Worm (Caenorhabditis elegans) whole organism, young adult: ENCODE measurements around the gene oac-42.
A peak's percentile ranks its signal among the peaks of the same experiment; 100 is the strongest.

Experiments used
- B0336.3 ChIP-seq: fragments of 200-800 bp; sonication (Bioruptor generic); IDR thresholded peaks from 2 replicates; pipeline ENCODE4 v1.3.6; 2022; ENCODE audit warnings: missing genetic modification characterization, missing compliant biosample characterization
- F39B2.1 ChIP-seq: fragments of 200-800 bp; sonication (Bioruptor generic); IDR thresholded peaks from 2 replicates; pipeline ENCODE4 v1.3.6; 2022; ENCODE audit warnings: missing genetic modification reagents, missing genetic modification characterization, missing compliant biosample characterization
- F52B5.7 ChIP-seq: sonication (generic microtip); optimal IDR thresholded peaks from 2 replicates; lab custom pipeline; 2016; ENCODE audit warnings: mild to moderate bottlenecking, missing genetic modification characterization, missing compliant biosample characterization
- F55B11.4 ChIP-seq: sonication (generic microtip); optimal IDR thresholded peaks from 2 replicates; lab custom pipeline; 2016; ENCODE audit warnings: missing compliant biosample characterization, missing genetic modification characterization, borderline replicate concordance; ENCODE audit not compliant: insufficient read depth
- F57A8.1 ChIP-seq: fragments of 200-800 bp; sonication (Bioruptor generic); optimal IDR thresholded peaks from 2 replicates; lab custom pipeline; 2018; ENCODE audit warnings: mild to moderate bottlenecking, missing genetic modification characterization, moderate library complexity, missing compliant biosample characterization
- T07F8.4 ChIP-seq: sonication (generic microtip); optimal IDR thresholded peaks from 2 replicates; lab custom pipeline; 2016; ENCODE audit warnings: mild to moderate bottlenecking, missing genetic modification characterization, moderate library complexity, missing compliant biosample characterization
- T26A5.8 ChIP-seq: sonication (generic microtip); optimal IDR thresholded peaks from 2 replicates; lab custom pipeline; 2016; ENCODE audit warnings: missing genetic modification characterization, missing compliant biosample characterization
- Y53G8AR.9 ChIP-seq: fragments of 200-800 bp; sonication (Bioruptor generic); conservative IDR thresholded peaks from 2 replicates; pipeline ENCODE4 v1.3.6; 2022; ENCODE audit warnings: missing genetic modification reagents, missing genetic modification characterization, missing compliant biosample characterization
- Y79H2A.3 ChIP-seq: fragments of 200-800 bp; sonication (Bioruptor generic); conservative IDR thresholded peaks from 2 replicates; pipeline ENCODE4 v1.3.6; 2022; ENCODE audit warnings: missing genetic modification reagents, missing genetic modification characterization, missing compliant biosample characterization
- aptf-3 ChIP-seq: fragments of 200-800 bp; sonication (Bioruptor generic); IDR thresholded peaks from 2 replicates; pipeline ENCODE4 v1.3.6; 2022; ENCODE audit warnings: missing genetic modification characterization, missing compliant biosample characterization
- atf-7 ChIP-seq: sonication (generic microtip); optimal IDR thresholded peaks from 2 replicates; lab custom pipeline; 2017; ENCODE audit warnings: mild to moderate bottlenecking, missing genetic modification characterization, missing compliant biosample characterization
- athp-1 ChIP-seq: sonication (generic microtip); optimal IDR thresholded peaks from 2 replicates; lab custom pipeline; 2017; ENCODE audit warnings: mild to moderate bottlenecking, missing genetic modification characterization, missing compliant biosample characterization
- attf-5 ChIP-seq: fragments of 200-800 bp; sonication (Bioruptor generic); optimal IDR thresholded peaks from 2 replicates; lab custom pipeline; 2018; ENCODE audit warnings: mild to moderate bottlenecking, missing genetic modification characterization, missing compliant biosample characterization
- attf-6 ChIP-seq: fragments of 200-800 bp; sonication (Bioruptor generic); IDR thresholded peaks from 2 replicates; pipeline ENCODE4 v1.3.6; 2022; ENCODE audit warnings: missing genetic modification reagents, missing genetic modification characterization, missing compliant biosample characterization
- bed-1 ChIP-seq: fragments of 200-800 bp; sonication (Bioruptor generic); IDR thresholded peaks from 2 replicates; pipeline ENCODE4 v1.3.6; 2022; ENCODE audit warnings: missing genetic modification reagents, missing genetic modification characterization, missing compliant biosample characterization
- bed-2 ChIP-seq: fragments of 200-800 bp; sonication (Bioruptor generic); IDR thresholded peaks from 2 replicates; pipeline ENCODE4 v1.3.6; 2022; ENCODE audit warnings: missing genetic modification reagents, missing genetic modification characterization, missing compliant biosample characterization
- cebp-1 ChIP-seq, 2 experiments: fragments of 200-800 bp in 1 of 2; sonication (Bioruptor generic) in 1 of 2; sonication (generic microtip) in 1 of 2; IDR thresholded peaks in 1 of 2; optimal IDR thresholded peaks in 1 of 2; 2 replicates each; pipeline versions ENCODE4 v1.3.6 to Lab custom; 2017 to 2022; ENCODE audit warnings: missing compliant biosample characterization in 2 of 2, missing genetic modification characterization in 2 of 2, mild to moderate bottlenecking in 1 of 2, missing genetic modification reagents in 1 of 2, moderate library complexity in 1 of 2
- cebp-2 ChIP-seq: fragments of 200-800 bp; sonication (Bioruptor generic); IDR thresholded peaks from 2 replicates; pipeline ENCODE4 v1.3.6; 2022; ENCODE audit warnings: missing genetic modification characterization, missing compliant biosample characterization
- efl-1 ChIP-seq: fragments of 150-350 bp; optimal IDR thresholded peaks from 2 replicates; lab custom pipeline; 2014; ENCODE audit warnings: missing biosample characterization, missing genetic modification reagents, missing genetic modification characterization
- ekl-4 ChIP-seq: fragments of 200-800 bp; sonication (Bioruptor generic); IDR thresholded peaks from 2 replicates; pipeline ENCODE4 v1.3.6; 2022; ENCODE audit warnings: missing genetic modification reagents, missing genetic modification characterization, missing compliant biosample characterization
- lin-26 ChIP-seq: fragments of 200-800 bp; sonication (Bioruptor generic); IDR thresholded peaks from 2 replicates; pipeline ENCODE4 v1.3.6; 2022; ENCODE audit warnings: missing genetic modification reagents, missing genetic modification characterization, missing compliant biosample characterization
- lin-54 ChIP-seq: fragments of 200-800 bp; sonication (Bioruptor generic); optimal IDR thresholded peaks from 2 replicates; lab custom pipeline; 2018; ENCODE audit warnings: mild to moderate bottlenecking, missing genetic modification characterization, missing compliant biosample characterization
- lsl-1 ChIP-seq: fragments of 200-800 bp; sonication (Bioruptor generic); optimal IDR thresholded peaks from 2 replicates; lab custom pipeline; 2018; ENCODE audit warnings: mild to moderate bottlenecking, missing genetic modification characterization, moderate library complexity, missing compliant biosample characterization
- madf-6 ChIP-seq: fragments of 200-800 bp; sonication (Bioruptor generic); IDR thresholded peaks from 2 replicates; pipeline ENCODE4 v1.3.6; 2022; ENCODE audit warnings: missing genetic modification reagents, missing genetic modification characterization, missing compliant biosample characterization
- mcd-1 ChIP-seq: fragments of 200-800 bp; sonication (Bioruptor generic); IDR thresholded peaks from 2 replicates; pipeline ENCODE4 v1.3.6; 2022; ENCODE audit warnings: missing genetic modification reagents, missing genetic modification characterization, missing compliant biosample characterization
- nfya-1 ChIP-seq: sonication (generic microtip); optimal IDR thresholded peaks from 2 replicates; lab custom pipeline; 2017; ENCODE audit warnings: antibody characterized with exemption, missing compliant biosample characterization, missing genetic modification characterization, borderline replicate concordance; ENCODE audit not compliant: insufficient read depth
- nhr-27 ChIP-seq: fragments of 200-800 bp; sonication (Bioruptor generic); optimal IDR thresholded peaks from 2 replicates; lab custom pipeline; 2018; ENCODE audit warnings: mild to moderate bottlenecking, missing genetic modification characterization, moderate library complexity, missing compliant biosample characterization
- nhr-80 ChIP-seq: sonication (generic microtip); optimal IDR thresholded peaks from 2 replicates; lab custom pipeline; 2016; ENCODE audit warnings: missing genetic modification characterization, missing compliant biosample characterization
- nhr-90 ChIP-seq: sonication (generic microtip); optimal IDR thresholded peaks from 2 replicates; lab custom pipeline; 2016; ENCODE audit warnings: missing genotype, mild to moderate bottlenecking, missing genetic modification characterization, missing compliant biosample characterization
- pbrm-1 ChIP-seq: fragments of 200-800 bp; sonication (Bioruptor generic); IDR thresholded peaks from 2 replicates; pipeline ENCODE4 v1.3.6; 2022; ENCODE audit warnings: missing genetic modification reagents, missing genetic modification characterization, missing compliant biosample characterization
- pha-4 ChIP-seq: fragments of 150-350 bp; sonication (generic microtip); optimal IDR thresholded peaks from 2 replicates; lab custom pipeline; 2014; ENCODE audit warnings: missing biosample characterization, missing genetic modification reagents, missing genetic modification characterization
- rcor-1 ChIP-seq: fragments of 200-800 bp; sonication (Bioruptor generic); IDR thresholded peaks from 2 replicates; pipeline ENCODE4 v1.3.6; 2022; ENCODE audit warnings: missing genetic modification reagents, missing genetic modification characterization, missing compliant biosample characterization
- snpc-3.4 ChIP-seq: sonication (generic microtip); optimal IDR thresholded peaks from 2 replicates; lab custom pipeline; 2017; ENCODE audit warnings: missing genetic modification characterization, mild to moderate bottlenecking, missing compliant biosample characterization, antibody characterized with exemption, moderate library complexity, missing genotype, missing genetic modification reagents
- snpc-4 ChIP-seq, 5 experiments: fragments of 150-350 bp in 1 of 5; sonication (generic microtip) in 4 of 5; optimal IDR thresholded peaks; 2 replicates each; lab custom pipeline; 2014 to 2018; ENCODE audit warnings: missing genetic modification characterization in 5 of 5, missing biosample characterization in 3 of 5, antibody characterized with exemption in 2 of 5, mild to moderate bottlenecking in 2 of 5, missing compliant biosample characterization in 2 of 5, missing genotype in 2 of 5, moderate library complexity in 2 of 5, missing genetic modification reagents in 1 of 5
- tbp1 ChIP-seq: fragments of 200-800 bp; sonication (Bioruptor generic); optimal IDR thresholded peaks from 2 replicates; lab custom pipeline; 2018; ENCODE audit warnings: mild to moderate bottlenecking, missing genetic modification characterization, missing compliant biosample characterization
- ztf-22 ChIP-seq: fragments of 200-800 bp; sonication (Bioruptor generic); optimal IDR thresholded peaks from 2 replicates; lab custom pipeline; 2018; ENCODE audit warnings: mild to moderate bottlenecking, missing genetic modification characterization, moderate library complexity, missing compliant biosample characterization
- ztf-28 ChIP-seq: fragments of 200-800 bp; sonication (Bioruptor generic); IDR thresholded peaks from 2 replicates; pipeline ENCODE4 v1.3.6; 2022; ENCODE audit warnings: missing genetic modification reagents, missing genetic modification characterization, missing compliant biosample characterization

Gene oac-42

DNA sequence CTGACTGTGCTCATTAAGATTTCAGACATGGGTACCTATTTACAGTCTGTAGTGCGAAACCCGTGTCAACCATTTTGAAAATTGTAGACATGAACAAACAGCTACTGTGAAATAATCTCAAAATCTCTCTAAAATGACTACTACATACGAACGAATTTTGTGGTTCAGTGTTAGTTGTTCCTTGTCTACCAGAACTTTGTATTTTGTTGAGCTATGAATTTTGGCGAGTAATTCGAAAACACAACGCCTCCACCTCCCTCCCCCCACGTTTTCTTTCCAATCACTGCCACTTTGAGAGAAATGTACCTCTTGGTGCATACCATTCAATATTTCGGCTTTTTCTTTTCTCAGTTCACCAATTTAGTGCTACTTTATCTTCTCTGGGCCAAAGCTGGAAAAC is 8.1 kb upstream of the oac-42 start, which contains the start of gene T06C12.11:
Gene T06C12.11, plus strand, starts transcription at position 301 of the 400 bp plus-strand sequence.
- no peak for TF ChIP-seq B0336.3 (GFP tag; lab: Robert Waterston, UW)
- TF ChIP-seq aptf-3 (GFP tag; lab: Robert Waterston, UW) = no peak
- no peak for TF ChIP-seq nfya-1 (tag; lab: Kevin White, UChicago)
- no peak for TF ChIP-seq pha-4
- no peak for TF ChIP-seq F52B5.7 (tag; lab: Kevin White, UChicago)
- TF ChIP-seq attf-5 = no peak
- TF ChIP-seq efl-1 (GFP tag; lab: Kevin White, UChicago) = no peak
- no peak for TF ChIP-seq pbrm-1
- no peak for TF ChIP-seq lsl-1 (GFP tag; lab: Kevin White, UChicago)
- TF ChIP-seq snpc-4 (GFP tag; optimal IDR thresholded peaks at IDR 0.05; lab: Kevin White, UChicago) = no peak
- TF ChIP-seq snpc-4 (tag; optimal IDR thresholded peaks at IDR 0.05; lab: Kevin White, UChicago) = no peak
- no peak for TF ChIP-seq F39B2.1 (GFP tag; lab: Robert Waterston, UW)
- no peak for TF ChIP-seq attf-6 (GFP tag; lab: Robert Waterston, UW)
- no peak for TF ChIP-seq atf-7 (tag; lab: Kevin White, UChicago)
- TF ChIP-seq T26A5.8 (tag; lab: Kevin White, UChicago) = no peak
- TF ChIP-seq snpc-3.4 (tag; lab: Kevin White, UChicago) = no peak
- no peak for TF ChIP-seq madf-6 (GFP tag; lab: Robert Waterston, UW)
- no peak for TF ChIP-seq nhr-90
- no peak for TF ChIP-seq ztf-22
- TF ChIP-seq nhr-27 (tag; lab: Kevin White, UChicago) = no peak

DNA sequence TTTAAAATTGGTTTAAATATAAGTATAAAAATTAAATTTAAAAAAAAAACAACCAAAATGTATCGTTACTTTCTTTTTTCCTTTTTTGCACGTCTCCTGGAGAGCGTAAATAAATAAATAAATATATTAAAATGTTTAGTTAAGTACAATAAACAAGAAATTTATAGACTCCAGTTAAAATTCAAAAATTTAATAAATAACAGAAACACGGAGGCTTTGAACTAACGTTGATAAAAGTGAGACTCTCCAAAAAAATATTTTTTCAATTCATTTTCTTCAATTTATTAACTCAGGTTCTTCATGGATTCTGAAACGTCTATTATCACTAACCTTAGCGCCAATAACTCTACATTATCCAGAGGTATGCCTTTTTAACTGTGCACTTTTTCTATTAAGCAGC is 7.2 kb upstream of the oac-42 start, which contains the start of gene T06C12.12:
Gene T06C12.12, plus strand, starts transcription at position 301 of the 400 bp plus-strand sequence.
- TF ChIP-seq Y53G8AR.9 (GFP tag; lab: Robert Waterston, UW) (no peak), F55B11.4 (no peak), cebp-1 (GFP tag; IDR thresholded peaks at IDR 0.05; lab: Robert Waterston, UW) (no peak), cebp-1 (tag; optimal IDR thresholded peaks at IDR 0.05; lab: Kevin White, UChicago) (no peak), bed-2 (GFP tag; lab: Robert Waterston, UW) (no peak), ekl-4 (GFP tag; lab: Robert Waterston, UW) (no peak), lin-54 (GFP tag; lab: Kevin White, UChicago) (no peak), cebp-2 (no peak)

DNA sequence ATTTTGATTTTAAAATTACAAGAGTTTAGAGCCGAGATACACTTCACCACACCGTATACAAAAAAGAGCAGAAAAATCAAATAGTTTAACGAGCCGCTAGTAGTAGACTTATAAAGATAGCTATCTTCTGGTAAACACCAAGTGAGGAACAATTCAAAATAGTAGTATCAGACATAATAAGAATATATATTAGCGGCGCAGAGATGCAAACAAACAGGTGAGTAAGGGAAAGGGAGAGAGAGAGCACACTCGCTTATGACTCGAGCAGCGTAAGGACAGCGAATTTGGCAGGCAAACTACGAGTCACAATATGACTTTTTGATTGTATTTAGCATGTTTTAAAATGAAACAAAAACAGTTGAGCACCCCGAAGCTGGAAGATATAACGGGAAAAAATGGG is 6.7 kb upstream of the oac-42 start:
- TF ChIP-seq nhr-80 (peak; percentile 74), bed-1 (GFP tag; lab: Robert Waterston, UW) (no peak), ztf-28 (GFP tag; lab: Robert Waterston, UW) (no peak)
- TF ChIP-seq, all 124 proteins: peak for 1

DNA sequence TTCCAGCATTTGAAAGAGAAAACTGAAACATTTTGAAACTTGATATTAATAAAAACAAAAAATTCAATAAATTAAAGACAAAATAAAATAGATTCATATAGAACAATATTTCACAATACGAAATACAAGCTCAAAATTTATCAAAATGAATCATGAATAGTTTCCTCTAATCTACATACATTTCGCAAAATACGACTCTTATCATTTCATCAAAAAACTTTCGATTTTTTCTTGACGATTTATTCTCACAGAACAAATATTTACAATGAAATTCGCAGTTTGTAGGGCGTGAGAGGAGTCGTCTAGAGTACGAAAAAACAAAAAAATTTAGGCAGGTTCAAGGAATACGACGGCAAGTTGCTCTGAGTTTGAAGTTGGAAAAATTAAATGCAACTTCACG is 5.5 kb upstream of the oac-42 start:
- TF ChIP-seq cebp-1 (GFP tag; IDR thresholded peaks at IDR 0.05; lab: Robert Waterston, UW) (no peak), cebp-1 (tag; optimal IDR thresholded peaks at IDR 0.05; lab: Kevin White, UChicago) (peak; percentile 28), F52B5.7 (tag; lab: Kevin White, UChicago) (no peak), nhr-80 (peak; percentile 31)

DNA sequence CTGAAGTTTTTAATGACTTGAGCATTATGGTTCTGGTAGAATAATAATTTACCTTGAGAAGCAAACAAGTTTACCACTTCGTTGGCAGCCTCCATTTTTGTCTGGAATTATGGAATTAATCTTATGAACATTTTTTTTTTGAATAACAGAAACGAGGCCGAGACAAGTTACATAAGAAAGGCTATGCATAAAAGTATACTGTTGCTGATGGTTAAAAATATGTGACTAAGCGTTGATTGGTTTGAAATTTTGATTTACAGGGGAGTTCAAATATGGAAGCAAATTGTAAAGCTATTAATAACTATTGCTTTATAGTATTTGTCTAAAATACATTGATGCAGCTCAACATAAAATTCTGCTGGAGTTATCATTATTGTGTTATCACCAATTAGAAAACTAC is 4.2 kb upstream of the oac-42 start, which contains the start of gene cgt-1:
Gene cgt-1, minus strand, starts transcription at position 101 of the 400 bp plus-strand sequence.
- TF ChIP-seq athp-1 (tag; lab: Kevin White, UChicago) (no peak), Y79H2A.3 (GFP tag; lab: Robert Waterston, UW) (no peak), mcd-1 (GFP tag; lab: Robert Waterston, UW) (no peak), lin-26 (GFP tag; lab: Robert Waterston, UW) (no peak), F57A8.1 (GFP tag; lab: Kevin White, UChicago) (no peak), tbp1 (GFP tag; lab: Kevin White, UChicago) (no peak), rcor-1 (GFP tag; lab: Robert Waterston, UW) (no peak), T07F8.4 (tag; lab: Kevin White, UChicago) (no peak)
